Worm (Caenorhabditis elegans): Measurements from ENCODE around the gene srx-113.

DNA sequence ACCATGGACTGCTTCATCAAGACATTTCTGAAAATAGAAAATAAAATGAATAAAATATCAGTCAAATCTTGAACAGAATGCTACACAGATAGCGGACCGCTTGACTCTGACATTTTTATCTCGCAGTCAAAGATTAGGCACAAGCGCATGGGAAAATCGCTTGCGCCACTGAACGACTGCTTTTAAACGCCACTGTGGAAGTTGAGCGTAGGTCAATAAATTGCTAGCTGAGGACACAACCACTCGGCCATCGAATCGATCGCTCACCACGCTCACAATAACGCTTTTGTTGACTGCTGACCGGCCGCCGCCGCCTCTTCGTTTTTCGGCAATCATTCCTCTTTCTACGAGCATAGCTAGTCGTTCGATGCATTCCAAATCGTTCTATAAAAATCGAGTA lies 35.2 kb downstream of the srx-113 start:
- TF ChIP-seq pes-1 (GFP tag; IDR thresholded peaks at IDR 0.05) (no peak; the same call in 1 of the 2 replicates), hmg-4 (GFP tag; optimal IDR thresholded peaks at IDR 0.05) (peak; percentile 90), ceh-13 (GFP tag; optimal IDR thresholded peaks at IDR 0.05) (peak; percentile 62), ama-1 (optimal IDR thresholded peaks at IDR 0.05) (no peak), tbx-37 (GFP tag; conservative IDR thresholded peaks at IDR 0.05) (peak; percentile 47), F13C5.2 (tag; optimal IDR thresholded peaks at IDR 0.05) (peak; percentile 85), tbx-11 (GFP tag; IDR thresholded peaks at IDR 0.05) (no peak), flt-1 (GFP tag; IDR thresholded peaks at IDR 0.05) (peak; percentile 76), sea-1 (GFP tag; conservative IDR thresholded peaks at IDR 0.05) (peak; percentile 77), ceh-36 (tag; optimal IDR thresholded peaks at IDR 0.05) (peak; percentile 45), ets-7 (tag; optimal IDR thresholded peaks at IDR 0.05) (peak; percentile 19), tra-4 (tag; optimal IDR thresholded peaks at IDR 0.05) (peak; percentile 65), hnd-1 (tag; optimal IDR thresholded peaks at IDR 0.05) (peak; percentile 30)
